Fruit fly (Drosophila melanogaster) whole organism, wandering third instar larva: ENCODE measurements around the gene SLC22A.

ENCODE experiments used
- HLH106 ChIP-seq: fragments of 200-800 bp; optimal IDR thresholded peaks from 3 replicates; lab custom pipeline; 2019; ENCODE audit warnings: missing biosample characterization, mild to moderate bottlenecking, missing genetic modification characterization, moderate library complexity
- Hr78 ChIP-seq: fragments of >200 bp; optimal IDR thresholded peaks from 2 replicates; lab custom pipeline; 2017; ENCODE audit warnings: missing biosample characterization, missing genetic modification characterization
- Jra ChIP-seq: sonication (Bioruptor generic); optimal IDR thresholded peaks from 2 replicates; lab custom pipeline; 2016; ENCODE audit warnings: missing biosample characterization, missing genetic modification characterization
- Myc ChIP-seq: fragments of >200 bp; optimal IDR thresholded peaks from 2 replicates; lab custom pipeline; 2017
- N ChIP-seq: fragments of >200 bp; optimal IDR thresholded peaks from 2 replicates; lab custom pipeline; 2018; ENCODE audit warnings: missing biosample characterization, missing external identifiers, missing genetic modification characterization
- dsf ChIP-seq: sonication (Bioruptor generic); optimal IDR thresholded peaks from 2 replicates; lab custom pipeline; 2016; ENCODE audit warnings: missing biosample characterization, missing genetic modification characterization, borderline replicate concordance
- fru ChIP-seq: fragments of 200-800 bp; sonication (Bioruptor generic); optimal IDR thresholded peaks from 3 replicates; lab custom pipeline; 2016; ENCODE audit warnings: missing biosample characterization, mild to moderate bottlenecking, missing genetic modification characterization
- h ChIP-seq: fragments of 200-800 bp; sonication (Bioruptor generic); optimal IDR thresholded peaks from 3 replicates; lab custom pipeline; 2016; ENCODE audit warnings: missing biosample characterization, mild to moderate bottlenecking, missing genetic modification characterization
- jim ChIP-seq: fragments of 175-275, 200-325 bp; sonication (Bioruptor generic); optimal IDR thresholded peaks from 2 replicates; lab custom pipeline; 2016; ENCODE audit warnings: missing biosample characterization, mild to moderate bottlenecking, missing genetic modification characterization
- rgr ChIP-seq: fragments of 200-800 bp; sonication (Bioruptor generic); optimal IDR thresholded peaks from 3 replicates; lab custom pipeline; 2016; ENCODE audit warnings: missing biosample characterization, mild to moderate bottlenecking, missing genetic modification characterization
- sage ChIP-seq: fragments of 200-800 bp; sonication (Bioruptor generic); optimal IDR thresholded peaks from 2 replicates; lab custom pipeline; 2016; ENCODE audit warnings: missing biosample characterization, mild to moderate bottlenecking, missing genetic modification characterization
- usp ChIP-seq: fragments of >200 bp; optimal IDR thresholded peaks from 2 replicates; lab custom pipeline; 2017; ENCODE audit warnings: missing biosample characterization, missing genetic modification characterization

DNA sequence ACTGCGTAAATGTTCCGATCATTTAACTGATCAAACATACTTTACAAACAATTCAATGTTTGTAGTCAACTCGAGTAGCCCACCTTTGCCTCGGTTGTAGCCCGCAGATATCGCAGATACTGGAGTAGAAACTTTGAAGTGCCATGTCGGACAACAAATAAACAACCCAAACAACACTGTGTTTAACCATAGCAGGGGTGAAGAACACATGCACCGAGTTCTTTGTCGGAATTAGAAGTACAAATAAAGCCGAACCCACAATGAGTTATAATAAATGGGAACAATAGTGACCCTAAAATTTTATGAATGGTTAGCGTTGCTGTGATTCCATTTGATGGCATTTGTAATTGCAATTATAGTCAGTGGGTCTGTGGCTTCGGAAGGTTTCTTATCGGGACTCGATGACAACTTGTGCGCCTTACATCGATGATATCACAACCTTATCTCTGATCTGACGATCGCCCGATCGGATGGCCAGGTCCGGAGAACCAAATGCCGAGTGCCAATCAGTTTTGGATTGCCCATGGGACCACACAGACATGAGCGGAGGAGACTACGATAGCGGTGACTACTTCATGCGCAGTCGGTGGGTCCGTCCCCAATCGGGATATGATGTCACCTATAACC, 27.5 kb downstream of the SLC22A start, which contains the start of gene Chs2:
- TF ChIP-seq Hr78 (GFP tag; lab: Kevin White, UChicago) = no peak
- no peak for TF ChIP-seq fru (GFP tag; lab: Kevin White, UChicago)
- TF ChIP-seq dsf = no peak
- no peak for TF ChIP-seq Myc
- no peak for TF ChIP-seq sage
- TF ChIP-seq rgr (GFP tag; lab: Kevin White, UChicago) = no peak
- TF ChIP-seq N (GFP tag; lab: Kevin White, UChicago) = no peak
- TF ChIP-seq usp (GFP tag; lab: Kevin White, UChicago) = no peak
- TF ChIP-seq HLH106 (tag; lab: Kevin White, UChicago) = no peak
- TF ChIP-seq h = no peak
- no peak for TF ChIP-seq jim
- no peak for TF ChIP-seq Jra (GFP tag; lab: Kevin White, UChicago)
